Worm (Caenorhabditis elegans) whole organism, L2 larva: ENCODE data around the gene lido-16.

Source experiments
- C34F6.9 ChIP-seq: fragments of 150-350 bp; optimal IDR thresholded peaks from 2 replicates; lab custom pipeline; 2014; ENCODE audit warnings: missing biosample characterization, missing genetic modification characterization
- F13H6.1 ChIP-seq: sonication (generic microtip); optimal IDR thresholded peaks from 2 replicates; lab custom pipeline; 2016; ENCODE audit warnings: missing genetic modification characterization, missing compliant biosample characterization
- R02D3.7 ChIP-seq: fragments of 150-350 bp; optimal IDR thresholded peaks from 2 replicates; lab custom pipeline; 2014; ENCODE audit warnings: missing biosample characterization, missing genetic modification characterization
- ZK546.5 ChIP-seq: sonication (generic microtip); optimal IDR thresholded peaks from 2 replicates; lab custom pipeline; 2017; ENCODE audit warnings: missing biosample characterization, missing genetic modification characterization
- alr-1 ChIP-seq: fragments of 150-350 bp; optimal IDR thresholded peaks from 2 replicates; lab custom pipeline; 2014; ENCODE audit warnings: missing biosample characterization, missing genetic modification characterization
- ama-1 ChIP-seq: fragments of 150-350 bp; optimal IDR thresholded peaks from 2 replicates; lab custom pipeline; 2018; ENCODE audit warnings: inconsistent platforms
- ceh-16 ChIP-seq: fragments of 150-350 bp; optimal IDR thresholded peaks from 2 replicates; lab custom pipeline; 2014; ENCODE audit warnings: missing biosample characterization, missing genetic modification characterization
- crh-2 ChIP-seq: sonication (generic microtip); optimal IDR thresholded peaks from 2 replicates; lab custom pipeline; 2017; ENCODE audit warnings: missing biosample characterization, missing genetic modification characterization
- dmd-4 ChIP-seq: sonication (generic microtip); optimal IDR thresholded peaks from 2 replicates; lab custom pipeline; 2017; ENCODE audit warnings: missing biosample characterization, missing genetic modification characterization
- elt-1 ChIP-seq: fragments of 150-350 bp; optimal IDR thresholded peaks from 2 replicates; lab custom pipeline; 2014; ENCODE audit warnings: missing biosample characterization, missing genetic modification characterization
- fos-1 ChIP-seq: fragments of 150-350 bp; optimal IDR thresholded peaks from 2 replicates; lab custom pipeline; 2014; ENCODE audit warnings: missing biosample characterization, missing genetic modification characterization
- lin-11 ChIP-seq: fragments of 150-350 bp; sonication (generic microtip); optimal IDR thresholded peaks from 2 replicates; lab custom pipeline; 2014; ENCODE audit warnings: missing biosample characterization, missing genetic modification characterization, inconsistent platforms, mixed read lengths
- lin-13 ChIP-seq: fragments of 150-350 bp; optimal IDR thresholded peaks from 2 replicates; lab custom pipeline; 2014; ENCODE audit warnings: missing biosample characterization, missing genetic modification reagents, missing genetic modification characterization
- lin-39 ChIP-seq: fragments of 150-350 bp; optimal IDR thresholded peaks from 2 replicates; lab custom pipeline; 2014; ENCODE audit warnings: missing biosample characterization, missing genetic modification reagents, missing genetic modification characterization
- lsy-2 ChIP-seq, 2 experiments: fragments of 150-350 bp in 1 of 2; sonication (generic microtip) in 1 of 2; optimal IDR thresholded peaks; 2 replicates each; lab custom pipeline; 2014 to 2017; ENCODE audit warnings: missing biosample characterization in 2 of 2, missing genetic modification characterization in 2 of 2
- mab-5 ChIP-seq: fragments of 150-350 bp; optimal IDR thresholded peaks from 2 replicates; lab custom pipeline; 2014; ENCODE audit warnings: missing biosample characterization, missing genetic modification characterization
- mbf-1 ChIP-seq: sonication (generic microtip); optimal IDR thresholded peaks from 2 replicates; lab custom pipeline; 2017; ENCODE audit warnings: missing biosample characterization, missing genetic modification characterization
- mdl-1 ChIP-seq, 2 experiments: fragments of 150-350 bp in 1 of 2; sonication (generic microtip) in 1 of 2; optimal IDR thresholded peaks; 2 replicates each; lab custom pipeline; 2017; ENCODE audit warnings: missing biosample characterization in 2 of 2, missing genetic modification characterization in 2 of 2
- nhr-10 ChIP-seq: sonication (generic microtip); optimal IDR thresholded peaks from 2 replicates; lab custom pipeline; 2017; ENCODE audit warnings: missing biosample characterization, missing genetic modification characterization
- nhr-129 ChIP-seq: fragments of 150-350 bp; optimal IDR thresholded peaks from 2 replicates; lab custom pipeline; 2014; ENCODE audit warnings: missing biosample characterization, missing genetic modification characterization
- nhr-21 ChIP-seq: fragments of 150-350 bp; optimal IDR thresholded peaks from 2 replicates; lab custom pipeline; 2014; ENCODE audit warnings: missing biosample characterization, missing genetic modification characterization
- nhr-6 ChIP-seq: fragments of 150-350 bp; optimal IDR thresholded peaks from 2 replicates; lab custom pipeline; 2014; ENCODE audit warnings: missing biosample characterization, missing genetic modification characterization
- peb-1 ChIP-seq: fragments of 150-350 bp; optimal IDR thresholded peaks from 2 replicates; lab custom pipeline; 2014; ENCODE audit warnings: missing biosample characterization, missing genetic modification characterization
- sem-4 ChIP-seq: fragments of 150-350 bp; optimal IDR thresholded peaks from 2 replicates; lab custom pipeline; 2014; ENCODE audit warnings: missing biosample characterization, missing genetic modification reagents, missing genetic modification characterization
- sma-3 ChIP-seq: sonication (generic microtip); optimal IDR thresholded peaks from 2 replicates; lab custom pipeline; 2016; ENCODE audit warnings: missing genetic modification reagents, missing genetic modification characterization, missing compliant biosample characterization
- sma-9 ChIP-seq, 2 experiments: fragments of 150-350 bp in 1 of 2; sonication (generic microtip) in 1 of 2; optimal IDR thresholded peaks; 2 replicates each; lab custom pipeline; 2014 to 2016; ENCODE audit warnings: missing genetic modification characterization in 2 of 2, mild to moderate bottlenecking in 1 of 2, missing biosample characterization in 1 of 2, missing compliant biosample characterization in 1 of 2, missing genetic modification reagents in 1 of 2, moderate library complexity in 1 of 2
- snpc-4 ChIP-seq: fragments of 150-350 bp; optimal IDR thresholded peaks from 2 replicates; lab custom pipeline; 2014; ENCODE audit warnings: missing biosample characterization, missing genetic modification characterization
- unc-39 ChIP-seq: fragments of 150-350 bp; optimal IDR thresholded peaks from 2 replicates; lab custom pipeline; 2014; ENCODE audit warnings: missing biosample characterization, missing genetic modification characterization
- unc-55 ChIP-seq: fragments of 150-350 bp; sonication (generic microtip); optimal IDR thresholded peaks from 3 replicates; lab custom pipeline; 2014; ENCODE audit warnings: missing biosample characterization, missing genetic modification reagents, missing genetic modification characterization
- unc-62 ChIP-seq: fragments of 150-350 bp; optimal IDR thresholded peaks from 2 replicates; lab custom pipeline; 2014; ENCODE audit warnings: missing biosample characterization, missing genetic modification reagents, missing genetic modification characterization
- zag-1 ChIP-seq: fragments of 150-350 bp; optimal IDR thresholded peaks from 2 replicates; lab custom pipeline; 2014; ENCODE audit warnings: missing biosample characterization, missing genetic modification characterization
- ztf-11 ChIP-seq: sonication (generic microtip); optimal IDR thresholded peaks from 2 replicates; lab custom pipeline; 2017; ENCODE audit warnings: missing biosample characterization, missing genetic modification characterization
- ztf-4 ChIP-seq: fragments of 150-350 bp; optimal IDR thresholded peaks from 2 replicates; lab custom pipeline; 2014; ENCODE audit warnings: missing biosample characterization, missing genetic modification characterization

The lido-16 gene

ce11 chrII:6486344-6486743 is 1.6 kb upstream of the lido-16 start:
- TF ChIP-seq mbf-1 (tag; lab: Kevin White, UChicago) (no peak), dmd-4 (tag; lab: Kevin White, UChicago) (no peak), peb-1 (tag; lab: Kevin White, UChicago) (no peak), snpc-4 (tag; lab: Kevin White, UChicago) (no peak), lsy-2 (tag; optimal IDR thresholded peaks at IDR 0.05; lab: Kevin White, UChicago) (peak in 1 of 2 experiments; percentile 51), fos-1 (tag; lab: Kevin White, UChicago) (peak; percentile 66), ama-1 (no peak), C34F6.9 (tag; lab: Kevin White, UChicago) (no peak), unc-55 (GFP tag; lab: Kevin White, UChicago) (no peak), crh-2 (tag; lab: Kevin White, UChicago) (peak; percentile 36), elt-1 (tag; lab: Kevin White, UChicago) (no peak), F13H6.1 (tag; lab: Kevin White, UChicago) (peak; percentile 47), mdl-1 (tag; optimal IDR thresholded peaks at IDR 0.05; lab: Kevin White, UChicago) (no peak), alr-1 (tag; lab: Kevin White, UChicago) (no peak), nhr-129 (peak; percentile 12), zag-1 (no peak), sma-9 (GFP tag; optimal IDR thresholded peaks at IDR 0.05; lab: Kevin White, UChicago) (peak; percentile 47), sma-9 (tag; optimal IDR thresholded peaks at IDR 0.05; lab: Kevin White, UChicago) (no peak), mab-5 (tag; lab: Kevin White, UChicago) (peak; percentile 67), ztf-11 (no peak)

ce11 chrII:6482762-6483161 is 2.0 kb downstream of the lido-16 start:
- TF ChIP-seq nhr-10 (tag; lab: Kevin White, UChicago) (no peak), F13H6.1 (tag; lab: Kevin White, UChicago) (no peak), sma-3 (GFP tag; lab: Kevin White, UChicago) (no peak), peb-1 (tag; lab: Kevin White, UChicago) (no peak), snpc-4 (tag; lab: Kevin White, UChicago) (no peak), nhr-21 (no peak), lin-11 (tag; lab: Kevin White, UChicago) (no peak), mdl-1 (tag; optimal IDR thresholded peaks at IDR 0.05; lab: Kevin White, UChicago) (no peak), ZK546.5 (tag; lab: Kevin White, UChicago) (no peak), mbf-1 (tag; lab: Kevin White, UChicago) (no peak), ama-1 (no peak), dmd-4 (tag; lab: Kevin White, UChicago) (no peak)

ce11 chrII:6482102-6482501 is 2.7 kb downstream of the lido-16 start, which contains the start of gene del-10:
TSS of gene del-10 (minus strand) at chrII:6482125.
- TF ChIP-seq sma-9 (GFP tag; optimal IDR thresholded peaks at IDR 0.05; lab: Kevin White, UChicago): peak; percentile 27
- no peak for TF ChIP-seq sma-9 (tag; optimal IDR thresholded peaks at IDR 0.05; lab: Kevin White, UChicago)
- TF ChIP-seq F13H6.1 (tag; lab: Kevin White, UChicago): peak; percentile 0
- TF ChIP-seq sem-4 (tag; lab: Kevin White, UChicago): no peak

DNA sequence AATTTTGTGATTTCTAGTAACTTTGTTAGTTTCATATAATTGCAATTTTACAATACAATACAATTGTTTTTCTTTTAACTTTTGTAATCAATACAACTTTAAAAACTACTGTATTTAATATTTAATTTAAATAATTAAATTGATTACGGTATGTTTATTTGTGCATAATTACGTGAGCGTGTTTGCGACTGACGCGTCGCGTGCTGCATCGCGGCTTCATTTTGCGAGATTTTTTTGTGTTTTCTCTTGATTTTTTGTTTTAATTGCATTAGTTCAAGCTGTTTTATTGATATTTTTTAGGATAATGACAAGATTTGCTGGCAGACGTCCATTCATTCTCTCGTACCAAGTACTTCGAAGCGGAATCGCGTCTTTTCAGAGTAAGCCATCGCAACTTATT is 8.1 kb downstream of the lido-16 start, which contains the start of gene T28D9.4:
Gene T28D9.4 (plus strand): TSS at position 301 of the 400 bp plus-strand sequence.
- TF ChIP-seq unc-62 (GFP tag; lab: Kevin White, UChicago): no peak
- no peak for TF ChIP-seq lin-11 (tag; lab: Kevin White, UChicago)
- no peak for TF ChIP-seq C34F6.9 (tag; lab: Kevin White, UChicago)

ce11 chrII:6475180-6475737 is 9.5 kb downstream of the lido-16 start, which contains the start of gene T28D9.16:
TSS of gene T28D9.16 (plus strand) at chrII:6475687.
- TF ChIP-seq unc-62 (GFP tag; lab: Kevin White, UChicago) (no peak), mdl-1 (tag; optimal IDR thresholded peaks at IDR 0.05; lab: Kevin White, UChicago) (no peak), R02D3.7 (no peak), ZK546.5 (tag; lab: Kevin White, UChicago) (no peak), unc-39 (tag; lab: Kevin White, UChicago) (no peak), alr-1 (tag; lab: Kevin White, UChicago) (no peak), ztf-4 (no peak), lin-11 (tag; lab: Kevin White, UChicago) (no peak), lin-39 (tag; lab: Kevin White, UChicago) (no peak), nhr-129 (no peak), lin-13 (GFP tag; lab: Kevin White, UChicago) (no peak), dmd-4 (tag; lab: Kevin White, UChicago) (no peak), sma-3 (GFP tag; lab: Kevin White, UChicago) (no peak), nhr-6 (no peak), ceh-16 (tag; lab: Kevin White, UChicago) (no peak), ztf-11 (no peak)
